Worm (Caenorhabditis elegans) whole organism, early embryonic: Measurements from ENCODE around the gene C46F11.4.

Source experiments
- B0310.2 ChIP-seq: sonication (generic microtip); optimal IDR thresholded peaks from 2 replicates; lab custom pipeline; 2016; ENCODE audit warnings: mild to moderate bottlenecking, missing genetic modification characterization, missing compliant biosample characterization
- F13C5.2 ChIP-seq: sonication (generic microtip); optimal IDR thresholded peaks from 2 replicates; lab custom pipeline; 2017; ENCODE audit warnings: mild to moderate bottlenecking, missing genetic modification characterization, inconsistent platforms, missing compliant biosample characterization
- aly-1 ChIP-seq: sonication (generic microtip); optimal IDR thresholded peaks from 2 replicates; lab custom pipeline; 2016; ENCODE audit warnings: missing genetic modification characterization, missing compliant biosample characterization
- ama-1 ChIP-seq: fragments of 150-350 bp; optimal IDR thresholded peaks from 2 replicates; lab custom pipeline; 2014
- ceh-13 ChIP-seq: fragments of 200-800 bp; sonication (Bioruptor generic); optimal IDR thresholded peaks from 2 replicates; lab custom pipeline; 2018; ENCODE audit warnings: mild to moderate bottlenecking, missing genetic modification characterization, missing compliant biosample characterization
- ceh-36 ChIP-seq: sonication (generic microtip); optimal IDR thresholded peaks from 2 replicates; lab custom pipeline; 2016; ENCODE audit warnings: missing genetic modification characterization, inconsistent platforms, missing compliant biosample characterization
- ets-7 ChIP-seq: sonication (generic microtip); optimal IDR thresholded peaks from 2 replicates; lab custom pipeline; 2016; ENCODE audit warnings: missing genotype, missing genetic modification characterization, missing compliant biosample characterization
- flt-1 ChIP-seq: fragments of 200-800 bp; sonication (Bioruptor generic); IDR thresholded peaks from 2 replicates; pipeline ENCODE4 v1.3.6; 2022; ENCODE audit warnings: missing genetic modification characterization, missing compliant biosample characterization
- hmbx-1 ChIP-seq: sonication (generic microtip); optimal IDR thresholded peaks from 2 replicates; lab custom pipeline; 2016; ENCODE audit warnings: mild to moderate bottlenecking, missing genetic modification characterization, missing compliant biosample characterization
- hmg-4 ChIP-seq: fragments of 200-800 bp; sonication (Bioruptor generic); optimal IDR thresholded peaks from 2 replicates; lab custom pipeline; 2018; ENCODE audit warnings: mild to moderate bottlenecking, missing genetic modification characterization, missing compliant biosample characterization
- hnd-1 ChIP-seq: sonication (generic microtip); optimal IDR thresholded peaks from 2 replicates; lab custom pipeline; 2016; ENCODE audit warnings: missing genetic modification characterization, missing compliant biosample characterization
- pes-1 ChIP-seq: fragments of 200-800 bp; sonication (Bioruptor generic); IDR thresholded peaks from 2 replicates; pipeline ENCODE4 v1.3.6; 2022; ENCODE audit warnings: missing genetic modification reagents, missing genetic modification characterization, missing compliant biosample characterization
- scrt-1 ChIP-seq: fragments of 200-800 bp; sonication (Bioruptor generic); IDR thresholded peaks from 2 replicates; pipeline ENCODE4 v1.3.6; 2022; ENCODE audit warnings: missing genetic modification characterization, missing compliant biosample characterization
- sea-1 ChIP-seq: fragments of 200-800 bp; sonication (Bioruptor generic); conservative IDR thresholded peaks from 2 replicates; pipeline ENCODE4 v1.3.6; 2022; ENCODE audit warnings: missing genetic modification characterization, missing compliant biosample characterization
- tbx-11 ChIP-seq: fragments of 200-800 bp; sonication (Bioruptor generic); IDR thresholded peaks from 2 replicates; pipeline ENCODE4 v1.3.6; 2022; ENCODE audit warnings: missing genetic modification characterization, missing compliant biosample characterization
- tbx-37 ChIP-seq: fragments of 200-800 bp; sonication (Bioruptor generic); conservative IDR thresholded peaks from 2 replicates; pipeline ENCODE4 v1.3.6; 2022; ENCODE audit warnings: missing genetic modification reagents, missing genetic modification characterization, missing compliant biosample characterization
- tra-4 ChIP-seq: sonication (generic microtip); optimal IDR thresholded peaks from 2 replicates; lab custom pipeline; 2017; ENCODE audit warnings: missing genetic modification characterization, missing compliant biosample characterization

The C46F11.4 gene

ce11 chrIII:3657479-3657878, 6.6 kb downstream of the C46F11.4 start, which contains the start of gene C46F11.5:
Gene C46F11.5 (minus strand): TSS chrIII:3657606.
- TF ChIP-seq F13C5.2 (tag; lab: Kevin White, UChicago): no peak
- no peak for TF ChIP-seq ceh-36
- no peak for TF ChIP-seq B0310.2
- TF ChIP-seq tra-4 (tag; lab: Kevin White, UChicago): no peak

ce11 chrIII:3652964-3653363, 11.1 kb downstream of the C46F11.4 start:
- TF ChIP-seq B0310.2: no peak
- TF ChIP-seq tbx-37 (GFP tag; lab: Robert Waterston, UW): no peak
- TF ChIP-seq ets-7 (tag; lab: Kevin White, UChicago): no peak
- no peak for TF ChIP-seq hmbx-1 (tag; lab: Kevin White, UChicago)
- no peak for TF ChIP-seq ama-1 (lab: Kevin White, UChicago)
- no peak for TF ChIP-seq sea-1 (GFP tag; lab: Robert Waterston, UW)
- TF ChIP-seq pes-1 (GFP tag; lab: Robert Waterston, UW): no peak
- no peak for TF ChIP-seq aly-1 (tag; lab: Kevin White, UChicago)
- no peak for TF ChIP-seq tbx-11 (GFP tag; lab: Robert Waterston, UW)
- no peak for TF ChIP-seq scrt-1 (GFP tag; lab: Robert Waterston, UW)
- TF ChIP-seq flt-1 (GFP tag; lab: Robert Waterston, UW): no peak
- no peak for TF ChIP-seq hmg-4 (GFP tag; lab: Kevin White, UChicago)
- no peak for TF ChIP-seq hnd-1
- no peak for TF ChIP-seq ceh-36

ce11 chrIII:3652427-3652826, 11.7 kb downstream of the C46F11.4 start:
- TF ChIP-seq tbx-37 (GFP tag; lab: Robert Waterston, UW): no peak
- no peak for TF ChIP-seq scrt-1 (GFP tag; lab: Robert Waterston, UW)
- TF ChIP-seq sea-1 (GFP tag; lab: Robert Waterston, UW): no peak
- TF ChIP-seq ceh-36: no peak
- no peak for TF ChIP-seq ama-1 (lab: Kevin White, UChicago)
- no peak for TF ChIP-seq hmg-4 (GFP tag; lab: Kevin White, UChicago)
- TF ChIP-seq flt-1 (GFP tag; lab: Robert Waterston, UW): no peak
- TF ChIP-seq B0310.2: no peak
- TF ChIP-seq tra-4 (tag; lab: Kevin White, UChicago): no peak
- TF ChIP-seq F13C5.2 (tag; lab: Kevin White, UChicago): no peak
- no peak for TF ChIP-seq ets-7 (tag; lab: Kevin White, UChicago)

DNA sequence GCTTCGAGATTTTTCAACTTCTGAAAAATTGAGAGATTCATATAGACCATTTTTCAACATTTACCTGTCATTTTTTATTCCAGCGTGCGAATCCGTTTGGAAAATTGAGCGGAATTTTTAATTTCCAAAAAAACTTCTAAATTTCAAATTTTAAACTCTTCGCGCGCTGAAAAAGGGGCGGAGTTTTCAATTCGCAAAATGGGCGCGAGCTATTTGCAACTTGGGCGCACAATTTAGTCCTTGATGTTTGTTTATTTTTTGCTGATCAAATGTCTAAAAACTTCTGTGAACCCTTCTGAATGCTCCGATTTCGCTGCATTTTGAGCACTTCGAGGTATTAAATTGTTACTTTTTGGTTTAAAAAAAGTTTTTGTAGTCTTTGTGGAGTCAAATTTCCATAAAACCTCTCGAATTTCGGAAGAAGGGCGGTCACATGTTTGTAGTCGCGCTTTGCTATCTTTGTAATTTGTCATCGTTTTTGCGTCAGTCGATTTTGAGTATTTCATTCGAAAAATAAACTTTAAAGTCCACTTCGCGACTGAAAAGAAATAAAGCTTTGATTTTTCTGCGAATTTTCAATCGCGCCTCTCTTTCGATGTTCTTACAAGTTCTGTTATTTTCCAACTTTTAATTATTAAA, 13.3 kb downstream of the C46F11.4 start, which contains the start of the genes madf-8 and gsr-1:
Gene madf-8, minus strand, starts transcription at position 156 of the 639 bp plus-strand sequence.
Gene gsr-1, plus strand, starts transcription at position 231 of the 639 bp plus-strand sequence.
- no peak for TF ChIP-seq hnd-1
- TF ChIP-seq aly-1 (tag; lab: Kevin White, UChicago): no peak
- no peak for TF ChIP-seq B0310.2
- TF ChIP-seq tbx-37 (GFP tag; lab: Robert Waterston, UW): no peak
- no peak for TF ChIP-seq tbx-11 (GFP tag; lab: Robert Waterston, UW)
- TF ChIP-seq ceh-36: no peak
- TF ChIP-seq scrt-1 (GFP tag; lab: Robert Waterston, UW): no peak
- no peak for TF ChIP-seq hmg-4 (GFP tag; lab: Kevin White, UChicago)
- TF ChIP-seq tra-4 (tag; lab: Kevin White, UChicago): no peak
- no peak for TF ChIP-seq hmbx-1 (tag; lab: Kevin White, UChicago)
- no peak for TF ChIP-seq pes-1 (GFP tag; lab: Robert Waterston, UW)

ce11 chrIII:3650266-3650665, 13.8 kb downstream of the C46F11.4 start:
- TF ChIP-seq ceh-13 (no peak), pes-1 (GFP tag; lab: Robert Waterston, UW) (no peak), hmbx-1 (tag; lab: Kevin White, UChicago) (no peak), ets-7 (tag; lab: Kevin White, UChicago) (no peak), hnd-1 (no peak), F13C5.2 (tag; lab: Kevin White, UChicago) (no peak), B0310.2 (no peak), ama-1 (lab: Kevin White, UChicago) (no peak), tbx-11 (GFP tag; lab: Robert Waterston, UW) (no peak), tbx-37 (GFP tag; lab: Robert Waterston, UW) (no peak), tra-4 (tag; lab: Kevin White, UChicago) (no peak), hmg-4 (GFP tag; lab: Kevin White, UChicago) (no peak), ceh-36 (no peak), aly-1 (tag; lab: Kevin White, UChicago) (no peak), flt-1 (GFP tag; lab: Robert Waterston, UW) (no peak), scrt-1 (GFP tag; lab: Robert Waterston, UW) (no peak), sea-1 (GFP tag; lab: Robert Waterston, UW) (no peak)

- TF ChIP-seq ets-7 (tag; lab: Kevin White, UChicago): no peak
- TF ChIP-seq hnd-1: no peak
- TF ChIP-seq hmg-4 (GFP tag; lab: Kevin White, UChicago): no peak
- TF ChIP-seq ceh-36: no peak
- no peak for TF ChIP-seq scrt-1 (GFP tag; lab: Robert Waterston, UW)
- no peak for TF ChIP-seq hmbx-1 (tag; lab: Kevin White, UChicago)
- no peak for TF ChIP-seq tra-4 (tag; lab: Kevin White, UChicago)
- no peak for TF ChIP-seq ama-1 (lab: Kevin White, UChicago)
- no peak for TF ChIP-seq ceh-13
- no peak for TF ChIP-seq F13C5.2 (tag; lab: Kevin White, UChicago)
- no peak for TF ChIP-seq sea-1 (GFP tag; lab: Robert Waterston, UW)
- no peak for TF ChIP-seq tbx-11 (GFP tag; lab: Robert Waterston, UW)
- no peak for TF ChIP-seq B0310.2
- no peak for TF ChIP-seq aly-1 (tag; lab: Kevin White, UChicago)
- no peak for TF ChIP-seq tbx-37 (GFP tag; lab: Robert Waterston, UW)
- TF ChIP-seq pes-1 (GFP tag; lab: Robert Waterston, UW): no peak
Measured at ce11 chrIII:3649305-3649704, 14.8 kb downstream of the C46F11.4 start.

- TF ChIP-seq hmbx-1 (tag; lab: Kevin White, UChicago) (no peak), scrt-1 (GFP tag; lab: Robert Waterston, UW) (no peak), tbx-11 (GFP tag; lab: Robert Waterston, UW) (no peak)
Measured at ce11 chrIII:3644075-3644474, 20.0 kb downstream of the C46F11.4 start, which contains the start of gene unc-93. Gene unc-93 (plus strand): TSS chrIII:3644375.
